Worm (Caenorhabditis elegans): ENCODE measurements around the gene K07H8.8.

The K07H8.8 gene

DNA sequence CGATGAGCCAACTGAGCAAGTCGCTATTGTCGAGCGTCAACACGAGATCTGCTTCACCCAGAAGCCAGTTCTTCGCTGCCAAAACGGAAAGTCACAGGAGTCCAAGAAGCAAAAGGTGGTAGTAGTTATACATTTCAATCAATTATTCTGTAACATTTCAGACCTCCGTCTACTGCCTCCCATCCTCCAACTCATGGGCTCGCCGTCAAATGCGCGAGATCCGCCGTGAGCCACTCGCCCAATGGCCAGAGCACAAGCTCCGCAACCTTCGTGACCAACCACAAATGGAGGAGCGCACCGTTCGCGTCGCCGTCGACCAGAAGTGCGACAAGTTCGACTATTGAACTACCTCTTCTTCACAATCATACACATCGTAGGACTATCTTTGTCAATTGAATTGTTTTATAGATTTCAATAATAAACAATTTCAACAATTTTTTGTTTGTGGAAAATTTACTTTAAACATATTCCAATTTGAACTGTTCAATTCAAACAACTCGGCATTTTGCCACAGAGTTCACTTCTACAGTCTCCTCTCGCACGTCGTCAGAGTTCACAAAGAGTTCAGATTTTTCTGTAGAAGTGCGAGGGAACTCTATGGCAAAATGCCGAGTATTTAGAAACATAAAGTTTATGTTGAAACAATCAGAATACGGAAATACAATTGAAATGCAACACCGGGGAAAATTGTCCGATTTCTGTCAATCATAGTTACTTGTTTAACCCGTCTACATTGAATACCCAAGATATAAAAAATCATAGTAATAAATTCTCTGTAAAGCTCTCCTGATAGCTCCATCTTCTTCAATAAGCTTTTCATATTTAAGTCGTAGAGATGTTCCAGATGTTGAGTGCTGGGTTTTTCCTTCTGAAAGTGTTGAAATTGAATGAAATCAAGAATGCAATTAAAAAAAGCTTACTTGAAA, 1.9 kb downstream of the K07H8.8 start:
- no peak for TF ChIP-seq F39B2.1 (GFP tag; IDR thresholded peaks at IDR 0.05)
- no peak for TF ChIP-seq snpc-3.4 (tag; optimal IDR thresholded peaks at IDR 0.05)
- 0 out of 2 replicates have a peak, but pooled peaks have one; percentile 15 for TF ChIP-seq hmg-20 (GFP tag; IDR thresholded peaks at IDR 0.05)
- 0 out of 2 replicates have a peak, but pooled peaks have one; percentile 65 for TF ChIP-seq ceh-40 (GFP tag; IDR thresholded peaks at IDR 0.05)
- no peak for TF ChIP-seq bed-2 (GFP tag; IDR thresholded peaks at IDR 0.05)
- peak; percentile 61; the same call in 1 of the 2 replicates for TF ChIP-seq egrh-3 (GFP tag; IDR thresholded peaks at IDR 0.05)
- TF ChIP-seq let-607 (tag; optimal IDR thresholded peaks at IDR 0.05) = no peak
- no peak for TF ChIP-seq nhr-120 (GFP tag; IDR thresholded peaks at IDR 0.05)
- TF ChIP-seq hsf-1 (GFP tag; IDR thresholded peaks at IDR 0.05) = no peak
- TF ChIP-seq aptf-2 (GFP tag; conservative IDR thresholded peaks at IDR 0.05) = no peak
- no peak for TF ChIP-seq Y67H2A.10 (GFP tag; conservative IDR thresholded peaks at IDR 0.05)
- no peak for TF ChIP-seq ztf-26 (tag; optimal IDR thresholded peaks at IDR 0.05)
- TF ChIP-seq lin-35 (GFP tag; optimal IDR thresholded peaks at IDR 0.05) = no peak
- no peak for TF ChIP-seq nhr-27 (tag; optimal IDR thresholded peaks at IDR 0.05)
- TF ChIP-seq ztf-18 (tag; optimal IDR thresholded peaks at IDR 0.05) = no peak
- no peak for TF ChIP-seq ccch-3 (GFP tag; optimal IDR thresholded peaks at IDR 0.05)
- TF ChIP-seq F37B4.10 (GFP tag; IDR thresholded peaks at IDR 0.05) = no peak
- TF ChIP-seq lsy-27 (tag; optimal IDR thresholded peaks at IDR 0.05; ENCODE audit: borderline replicate concordance, insufficient read depth) = no peak
- 0 out of 2 replicates have a peak, but pooled peaks have one; percentile 43 for TF ChIP-seq attf-6 (GFP tag; IDR thresholded peaks at IDR 0.05)
- TF ChIP-seq F33H1.4 (GFP tag; IDR thresholded peaks at IDR 0.05) = peak; percentile 8; the same call in 1 of the 2 replicates
- TF ChIP-seq ceh-27 (GFP tag; optimal IDR thresholded peaks at IDR 0.05) = no peak
- TF ChIP-seq madf-6 (GFP tag; IDR thresholded peaks at IDR 0.05) = 0 out of 2 replicates have a peak, but pooled peaks have one; percentile 14
- TF ChIP-seq mel-28 (tag; optimal IDR thresholded peaks at IDR 0.05; ENCODE audit: borderline replicate concordance) = no peak
- no peak for TF ChIP-seq dpff-1 (tag; optimal IDR thresholded peaks at IDR 0.05)
- TF ChIP-seq C17E4.6 (GFP tag; IDR thresholded peaks at IDR 0.05) = no peak
- no peak for TF ChIP-seq snpc-4 (GFP tag; optimal IDR thresholded peaks at IDR 0.05)
- TF ChIP-seq snpc-4 (tag; optimal IDR thresholded peaks at IDR 0.05) = peak in 1 of 4 experiments; percentile 7
- peak; percentile 67 for TF ChIP-seq B0336.3 (GFP tag; IDR thresholded peaks at IDR 0.05)
- TF ChIP-seq let-526 (GFP tag; IDR thresholded peaks at IDR 0.05) = peak; percentile 54; the same call in 1 of the 2 replicates
- TF ChIP-seq sea-2 (GFP tag; IDR thresholded peaks at IDR 0.05) = no peak
- TF ChIP-seq egl-44 (GFP tag; IDR thresholded peaks at IDR 0.05) = no peak
- no peak for TF ChIP-seq ceh-91 (GFP tag; IDR thresholded peaks at IDR 0.05)
- TF ChIP-seq hlh-12 (tag; optimal IDR thresholded peaks at IDR 0.05) = no peak
- peak; percentile 78 for TF ChIP-seq nhr-90 (tag; optimal IDR thresholded peaks at IDR 0.05)
- no peak for TF ChIP-seq ztf-3 (GFP tag; optimal IDR thresholded peaks at IDR 0.05)
- TF ChIP-seq B0261.1 (tag; optimal IDR thresholded peaks at IDR 0.05) = no peak
- TF ChIP-seq Y53F4B.3 (GFP tag; IDR thresholded peaks at IDR 0.05) = no peak
- no peak; the same call in 1 of the 2 replicates for TF ChIP-seq ztf-28 (GFP tag; IDR thresholded peaks at IDR 0.05)
- TF ChIP-seq ama-1 (optimal IDR thresholded peaks at IDR 0.05) = peak; percentile 7
- no peak for TF ChIP-seq ama-1 (GFP tag; optimal IDR thresholded peaks at IDR 0.05)
- TF ChIP-seq nhr-80 (tag; optimal IDR thresholded peaks at IDR 0.05) = peak; percentile 76
- no peak for TF ChIP-seq D2030.7 (GFP tag; IDR thresholded peaks at IDR 0.05)
- no peak for TF ChIP-seq T26A5.8 (tag; optimal IDR thresholded peaks at IDR 0.05)
- no peak for TF ChIP-seq hrde-1 (tag; optimal IDR thresholded peaks at IDR 0.05; ENCODE audit: borderline replicate concordance)
- TF ChIP-seq efl-1 (GFP tag; optimal IDR thresholded peaks at IDR 0.05) = no peak
- 0 out of 2 replicates have a peak, but pooled peaks have one; percentile 4 for TF ChIP-seq rcor-1 (GFP tag; IDR thresholded peaks at IDR 0.05)
- no peak for TF ChIP-seq F52B5.7 (tag; optimal IDR thresholded peaks at IDR 0.05)
